Fruit fly (Drosophila melanogaster) Kc167 (cell line): ENCODE measurements around the gene CG14327.

Experiments
- Myc ChIP-seq: fragments of >200 bp; optimal IDR thresholded peaks from 2 replicates; lab custom pipeline; 2017; ENCODE audit warnings: missing external identifiers
- h ChIP-seq: fragments of >200 bp; optimal IDR thresholded peaks from 3 replicates; lab custom pipeline; 2018; ENCODE audit warnings: missing external identifiers
- psq ChIP-seq: fragments of >200 bp; optimal IDR thresholded peaks from 2 replicates; lab custom pipeline; 2017; ENCODE audit warnings: missing external identifiers
- ttk ChIP-seq: sonication (Bioruptor generic); optimal IDR thresholded peaks from 2 replicates; lab custom pipeline; 2017; ENCODE audit warnings: missing external identifiers

dm6 chr3R:17588805-17589204, 24.7 kb upstream of the CG14327 start:
- TF ChIP-seq ttk (lab: Kevin White, UChicago), result no peak
- no peak for TF ChIP-seq psq (lab: Kevin White, UChicago)
- no peak for TF ChIP-seq h (lab: Kevin White, UChicago)
- TF ChIP-seq Myc (lab: Kevin White, UChicago), result no peak
